Fruit fly (Drosophila melanogaster): ENCODE results near the gene ppk18.

dm6 chr2L:9737360-9737759, 33.4 kb downstream of the ppk18 start:
- TF ChIP-seq psq (optimal IDR thresholded peaks at IDR 0.05) (no peak), CG8478 (optimal IDR thresholded peaks at IDR 0.05) (no peak), usp (GFP tag; optimal IDR thresholded peaks at IDR 0.05) (no peak), EcR (GFP tag; optimal IDR thresholded peaks at IDR 0.05) (no peak), pan (optimal IDR thresholded peaks at IDR 0.05) (no peak), Dll (optimal IDR thresholded peaks at IDR 0.05) (no peak)

Measured in whole organism.